Worm (Caenorhabditis elegans) whole organism, L4/young adult: ENCODE measurements around the gene R02D5.24.

Source experiments
- W03F9.2 ChIP-seq: fragments of 150-350 bp; optimal IDR thresholded peaks from 2 replicates; lab custom pipeline; 2014; ENCODE audit warnings: missing biosample characterization, missing genetic modification characterization
- him-1 ChIP-seq: sonication (generic microtip); optimal IDR thresholded peaks from 2 replicates; lab custom pipeline; 2016; ENCODE audit warnings: missing genotype, missing genetic modification reagents, missing genetic modification characterization, missing compliant biosample characterization

DNA sequence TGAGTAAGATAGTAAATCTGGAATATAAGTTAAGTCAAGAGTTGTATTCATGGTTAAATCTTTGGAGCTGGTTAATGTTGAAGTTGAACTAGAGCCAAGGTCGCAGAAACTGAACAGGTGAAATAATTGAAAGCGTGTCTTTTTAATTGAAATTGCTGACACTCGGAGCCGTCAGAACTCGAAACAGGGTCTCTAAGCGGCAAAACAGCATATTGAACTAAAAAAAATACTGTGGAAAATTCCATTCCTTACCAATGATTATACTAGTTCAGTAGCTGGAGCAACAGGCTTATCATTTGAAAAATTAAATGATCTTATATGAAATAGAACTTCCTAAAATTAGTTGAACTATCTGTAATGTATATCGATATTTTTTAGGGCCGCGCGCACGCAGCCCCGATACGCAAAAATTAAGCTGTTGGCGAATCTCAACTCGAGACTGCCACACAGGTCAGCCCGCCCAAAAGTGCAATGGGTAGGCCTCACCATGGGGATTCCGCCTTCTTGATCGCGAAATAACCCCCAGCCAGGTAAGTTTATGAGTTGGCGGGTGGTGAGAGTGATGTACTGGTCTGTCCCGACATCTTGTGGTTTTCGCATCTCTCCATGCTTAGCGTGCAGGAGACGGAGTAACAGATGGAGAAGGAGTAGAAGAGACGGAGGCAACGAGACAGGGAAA, 32.8 kb upstream of the R02D5.24 start, which contains the start of gene srz-97:
- TF ChIP-seq W03F9.2 (no peak), him-1 (no peak)
